Worm (Caenorhabditis elegans): ENCODE data around the gene C33E10.1.

DNA sequence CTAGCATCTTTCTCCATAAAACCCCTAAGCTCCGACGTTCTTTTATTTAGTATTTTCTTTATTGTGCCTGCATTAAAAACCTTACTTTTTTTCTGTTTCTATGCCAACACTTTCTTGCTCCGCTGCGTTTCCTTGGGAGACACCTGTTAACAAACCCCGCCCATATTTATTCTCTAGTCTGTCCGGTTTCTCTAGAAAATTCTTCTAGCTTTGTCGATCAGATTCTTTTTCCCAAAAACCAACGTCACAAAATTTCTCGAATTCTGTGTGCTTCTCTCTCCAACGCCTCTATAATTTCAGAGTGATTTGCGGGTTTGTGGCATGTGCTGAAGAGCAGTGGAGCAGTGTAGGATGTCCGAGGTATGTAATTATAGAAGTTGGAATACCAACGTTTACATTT lies 13.3 kb downstream of the C33E10.1 start, which contains the start of gene ptr-5:
- TF ChIP-seq lsy-12 (tag; optimal IDR thresholded peaks at IDR 0.05) (no peak), pha-4 (tag; optimal IDR thresholded peaks at IDR 0.05) (no peak), skn-1 (tag; optimal IDR thresholded peaks at IDR 0.05) (no peak), aly-2 (tag; optimal IDR thresholded peaks at IDR 0.05) (no peak), elt-1 (tag; optimal IDR thresholded peaks at IDR 0.05) (no peak), egl-27 (tag; optimal IDR thresholded peaks at IDR 0.05) (no peak), nhr-11 (tag; optimal IDR thresholded peaks at IDR 0.05) (no peak), pqm-1 (tag; optimal IDR thresholded peaks at IDR 0.05) (no peak), sea-2 (GFP tag; optimal IDR thresholded peaks at IDR 0.05) (no peak), snpc-4 (tag; optimal IDR thresholded peaks at IDR 0.05) (no peak), nhr-28 (tag; optimal IDR thresholded peaks at IDR 0.05) (no peak), zag-1 (tag; optimal IDR thresholded peaks at IDR 0.05) (no peak), nhr-25 (tag; optimal IDR thresholded peaks at IDR 0.05) (no peak), nhr-76 (tag; optimal IDR thresholded peaks at IDR 0.05) (no peak)

All from whole organism, L3 larva.